Fruit fly (Drosophila melanogaster) whole organism, embryonic: ENCODE data around the gene rk.

Experiments used
- Adf1 ChIP-seq: fragments of 200-800 bp; sonication (Bioruptor generic); IDR thresholded peaks from 2 replicates; pipeline ENCODE4 v1.3.6; 2022; ENCODE audit warnings: missing biosample characterization, missing genetic modification characterization
- CG10321 ChIP-seq: fragments of 200-800 bp; sonication (Bioruptor generic); IDR thresholded peaks from 2 replicates; pipeline ENCODE4 v1.3.6; 2022; ENCODE audit warnings: missing biosample characterization, missing genetic modification characterization
- CG10565 ChIP-seq: fragments of 200-800 bp; sonication (Bioruptor generic); optimal IDR thresholded peaks from 3 replicates; lab custom pipeline; 2016; ENCODE audit warnings: missing biosample characterization, mild to moderate bottlenecking, missing genetic modification characterization
- CG11504 ChIP-seq: fragments of 200-800 bp; sonication (Bioruptor generic); optimal IDR thresholded peaks from 3 replicates; lab custom pipeline; 2019; ENCODE audit warnings: missing biosample characterization, mild to moderate bottlenecking, missing genetic modification characterization, moderate library complexity
- CG14860 ChIP-seq: fragments of 200-800 bp; sonication (Bioruptor generic); IDR thresholded peaks from 3 replicates; pipeline ENCODE4 v1.3.6; 2022; ENCODE audit warnings: missing biosample characterization, missing genetic modification characterization; ENCODE audit not compliant: partially characterized antibody
- CG14965 ChIP-seq: fragments of 200-800 bp; sonication (Bioruptor generic); optimal IDR thresholded peaks from 2 replicates; lab custom pipeline; 2016; ENCODE audit warnings: missing biosample characterization, missing genetic modification characterization, borderline replicate concordance
- CG15011 ChIP-seq: fragments of 200-800 bp; sonication (Bioruptor generic); optimal IDR thresholded peaks from 3 replicates; lab custom pipeline; 2018; ENCODE audit warnings: missing biosample characterization, mild to moderate bottlenecking, missing genetic modification characterization
- CG17328 ChIP-seq: fragments of 200-800 bp; sonication (Bioruptor generic); IDR thresholded peaks from 2 replicates; pipeline ENCODE4 v1.3.6; 2022; ENCODE audit warnings: missing biosample characterization, missing genetic modification characterization
- CG31224 ChIP-seq: fragments of 200-800 bp; sonication (Bioruptor generic); IDR thresholded peaks from 2 replicates; pipeline ENCODE4 v1.3.6; 2022; ENCODE audit warnings: missing biosample characterization, missing genetic modification characterization
- CG31365 ChIP-seq: fragments of 200-800 bp; sonication (Bioruptor generic); optimal IDR thresholded peaks from 2 replicates; lab custom pipeline; 2018; ENCODE audit warnings: missing biosample characterization, mild to moderate bottlenecking, missing genetic modification characterization
- CG32767 ChIP-seq: fragments of 200-800 bp; sonication (Bioruptor generic); IDR thresholded peaks from 2 replicates; pipeline ENCODE4 v1.3.6; 2022; ENCODE audit warnings: missing biosample characterization, missing genetic modification characterization
- CG3407 ChIP-seq: fragments of 200-800 bp; sonication (Bioruptor generic); optimal IDR thresholded peaks from 2 replicates; lab custom pipeline; 2018; ENCODE audit warnings: missing biosample characterization, mild to moderate bottlenecking, missing genetic modification characterization
- CG42726 ChIP-seq: fragments of 200-800 bp; sonication (Bioruptor generic); IDR thresholded peaks from 2 replicates; pipeline ENCODE4 v1.3.6; 2022; ENCODE audit warnings: missing biosample characterization, missing genetic modification characterization; ENCODE audit not compliant: partially characterized antibody
- CG4424 ChIP-seq: fragments of 200-800 bp; sonication (Bioruptor generic); optimal IDR thresholded peaks from 3 replicates; lab custom pipeline; 2016; ENCODE audit warnings: missing biosample characterization, missing genetic modification characterization
- CG4820 ChIP-seq: fragments of 200-800 bp; sonication (Bioruptor generic); optimal IDR thresholded peaks from 3 replicates; lab custom pipeline; 2016; ENCODE audit warnings: missing biosample characterization, missing genetic modification characterization
- CG5180 ChIP-seq: fragments of 200-800 bp; sonication (Bioruptor generic); optimal IDR thresholded peaks from 3 replicates; lab custom pipeline; 2017; ENCODE audit warnings: missing biosample characterization, missing genetic modification characterization, mild to moderate bottlenecking, moderate library complexity, missing genetic modification reagents
- CG7745 ChIP-seq: fragments of 200-800 bp; sonication (Bioruptor generic); optimal IDR thresholded peaks from 2 replicates; lab custom pipeline; 2018; ENCODE audit warnings: missing biosample characterization, mild to moderate bottlenecking, missing genetic modification characterization, moderate library complexity
- CG8290 ChIP-seq, 3 experiments: fragments of 200-800 bp; sonication (Bioruptor generic); optimal IDR thresholded peaks; 2 replicates each; lab custom pipeline; 2016 to 2019; ENCODE audit warnings: missing biosample characterization in 3 of 3, missing genetic modification characterization in 3 of 3, mild to moderate bottlenecking in 2 of 3, moderate library complexity in 1 of 3
- CG8359 ChIP-seq: fragments of 200-800 bp; sonication (Bioruptor generic); optimal IDR thresholded peaks from 2 replicates; lab custom pipeline; 2017; ENCODE audit warnings: missing biosample characterization, mild to moderate bottlenecking, missing genetic modification characterization, borderline replicate concordance
- CG9932 ChIP-seq: fragments of 200-800 bp; sonication (Bioruptor generic); IDR thresholded peaks from 2 replicates; pipeline ENCODE4 v1.3.6; 2022; ENCODE audit warnings: missing biosample characterization, missing genetic modification characterization
- Dll ChIP-seq: fragments of 200-800 bp; sonication (Bioruptor generic); IDR thresholded peaks from 4 replicates; pipeline ENCODE4 v1.3.6; 2022; ENCODE audit warnings: missing biosample characterization, missing genetic modification characterization; ENCODE audit not compliant: partially characterized antibody
- Dref ChIP-seq: fragments of 200-800 bp; sonication (Bioruptor generic); IDR thresholded peaks from 2 replicates; pipeline ENCODE4 v1.3.6; 2022; ENCODE audit warnings: missing biosample characterization, missing genetic modification characterization
- Ets65A ChIP-seq: fragments of 200-800 bp; sonication (Bioruptor generic); peaks from one replicate; lab custom pipeline; 2016; ENCODE audit warnings: missing biosample characterization, missing genetic modification characterization
- Fer3 ChIP-seq: fragments of 200-800 bp; sonication (Bioruptor generic); optimal IDR thresholded peaks from 2 replicates; lab custom pipeline; 2018; ENCODE audit warnings: missing biosample characterization, mild to moderate bottlenecking, missing genetic modification characterization, moderate library complexity
- MESR4 ChIP-seq: fragments of 200-800 bp; sonication (Bioruptor generic); optimal IDR thresholded peaks from 2 replicates; lab custom pipeline; 2018; ENCODE audit warnings: missing biosample characterization, mild to moderate bottlenecking, missing genetic modification characterization, moderate library complexity
- Pdp1 ChIP-seq, 2 experiments: fragments of 200-800 bp; sonication (Bioruptor generic); optimal IDR thresholded peaks; 3 replicates each; lab custom pipeline; 2016; ENCODE audit warnings: missing biosample characterization in 2 of 2, missing genetic modification characterization in 2 of 2, mild to moderate bottlenecking in 1 of 2, moderate library complexity in 1 of 2
- ab ChIP-seq: fragments of 200-800 bp; sonication (Bioruptor generic); optimal IDR thresholded peaks from 2 replicates; lab custom pipeline; 2016; ENCODE audit warnings: missing biosample characterization, missing genetic modification characterization
- ato ChIP-seq: fragments of 200-800 bp; sonication (Bioruptor generic); IDR thresholded peaks from 2 replicates; pipeline ENCODE4 v1.3.6; 2022; ENCODE audit warnings: missing biosample characterization, missing genetic modification characterization; ENCODE audit not compliant: partially characterized antibody
- bigmax ChIP-seq: fragments of 200-800 bp; sonication (Bioruptor generic); optimal IDR thresholded peaks from 2 replicates; lab custom pipeline; 2018; ENCODE audit warnings: missing biosample characterization, mild to moderate bottlenecking, missing genetic modification characterization
- caup ChIP-seq: fragments of 200-800 bp; sonication (Bioruptor generic); optimal IDR thresholded peaks from 3 replicates; lab custom pipeline; 2017; ENCODE audit warnings: missing biosample characterization, mild to moderate bottlenecking, missing genetic modification characterization, moderate library complexity; ENCODE audit not compliant: severe bottlenecking
- chn ChIP-seq: fragments of 200-800 bp; sonication (Bioruptor generic); optimal IDR thresholded peaks from 2 replicates; lab custom pipeline; 2016; ENCODE audit warnings: missing biosample characterization, missing genetic modification characterization
- ci ChIP-seq: fragments of 200-800 bp; sonication (Bioruptor generic); IDR thresholded peaks from 3 replicates; pipeline ENCODE4 v1.3.6; 2022; ENCODE audit warnings: missing biosample characterization, missing genetic modification characterization
- dpn ChIP-seq, 2 experiments: fragments of 200-800 bp; sonication (Bioruptor generic); optimal IDR thresholded peaks; 3 replicates each; lab custom pipeline; 2016; ENCODE audit warnings: missing biosample characterization in 2 of 2, missing genetic modification characterization in 2 of 2
- emc ChIP-seq: fragments of 200-800 bp; sonication (Bioruptor generic); optimal IDR thresholded peaks from 2 replicates; lab custom pipeline; 2016; ENCODE audit warnings: missing biosample characterization, missing genetic modification characterization
- fd96Cb ChIP-seq: fragments of 200-800 bp; sonication (Bioruptor generic); optimal IDR thresholded peaks from 2 replicates; lab custom pipeline; 2018; ENCODE audit warnings: missing biosample characterization, mild to moderate bottlenecking, missing genetic modification characterization, moderate library complexity
- hbn ChIP-seq: fragments of 200-800 bp; sonication (Bioruptor generic); IDR thresholded peaks from 2 replicates; pipeline ENCODE4 v1.3.6; 2022; ENCODE audit warnings: missing biosample characterization, missing genetic modification characterization; ENCODE audit not compliant: partially characterized antibody
- insv ChIP-seq, 2 experiments: fragments of 200-800 bp; sonication (Bioruptor generic); optimal IDR thresholded peaks; 3 replicates each; lab custom pipeline; 2016 to 2018; ENCODE audit warnings: missing biosample characterization in 2 of 2, missing genetic modification characterization in 2 of 2
- org-1 ChIP-seq: fragments of 200-800 bp; sonication (Bioruptor generic); optimal IDR thresholded peaks from 2 replicates; lab custom pipeline; 2017; ENCODE audit warnings: missing biosample characterization, missing genetic modification characterization
- phol ChIP-seq: fragments of 200-800 bp; sonication (Bioruptor generic); optimal IDR thresholded peaks from 3 replicates; lab custom pipeline; 2018; ENCODE audit warnings: missing biosample characterization, mild to moderate bottlenecking, missing genetic modification characterization, moderate library complexity
- pita ChIP-seq: fragments of 200-800 bp; sonication (Bioruptor generic); optimal IDR thresholded peaks from 2 replicates; lab custom pipeline; 2017; ENCODE audit warnings: missing biosample characterization, mild to moderate bottlenecking, missing genetic modification characterization
- rib ChIP-seq: fragments of 200-800 bp; sonication (Bioruptor generic); IDR thresholded peaks from 2 replicates; pipeline ENCODE4 v1.3.6; 2022; ENCODE audit warnings: missing biosample characterization, missing genetic modification characterization
- sr ChIP-seq: fragments of 200-800 bp; sonication (Bioruptor generic); IDR thresholded peaks from 3 replicates; pipeline ENCODE4 v1.3.6; 2022; ENCODE audit warnings: missing biosample characterization, missing genetic modification characterization
- tap ChIP-seq: fragments of 200-800 bp; optimal IDR thresholded peaks from 3 replicates; lab custom pipeline; 2019; ENCODE audit warnings: missing biosample characterization, mild to moderate bottlenecking, missing genetic modification characterization, moderate library complexity
- tll ChIP-seq, 2 experiments: fragments of 200-800 bp in 1 of 2; fragments of >200 bp in 1 of 2; sonication (Bioruptor generic) in 1 of 2; optimal IDR thresholded peaks; 2 replicates each; lab custom pipeline; 2017 to 2019; ENCODE audit warnings: missing biosample characterization in 2 of 2, missing genetic modification characterization in 2 of 2, mild to moderate bottlenecking in 1 of 2, moderate library complexity in 1 of 2
- tna ChIP-seq: fragments of 200-800 bp; sonication (Bioruptor generic); IDR thresholded peaks from 2 replicates; pipeline ENCODE4 v1.3.6; 2022; ENCODE audit warnings: missing biosample characterization, missing genetic modification characterization; ENCODE audit not compliant: partially characterized antibody
- usp ChIP-seq: fragments of >200 bp; optimal IDR thresholded peaks from 2 replicates; lab custom pipeline; 2017; ENCODE audit warnings: missing biosample characterization, missing genetic modification characterization
- zen2 ChIP-seq: fragments of 200-800 bp; sonication (Bioruptor generic); IDR thresholded peaks from 3 replicates; pipeline ENCODE4 v1.3.6; 2022; ENCODE audit warnings: missing biosample characterization, missing genetic modification characterization; ENCODE audit not compliant: partially characterized antibody
- zfh1 ChIP-seq: fragments of 200-800 bp; sonication (Bioruptor generic); IDR thresholded peaks from 3 replicates; pipeline ENCODE4 v1.3.6; 2022; ENCODE audit warnings: missing biosample characterization, missing genetic modification characterization

rk gene

dm6 chr2L:14021646-14022129 lies 20.6 kb upstream of the rk start (continued):
- TF ChIP-seq Dll = no peak
- no peak for TF ChIP-seq zfh1
- TF ChIP-seq MESR4 = no peak
- TF ChIP-seq CG9932 (GFP tag; lab: Robert Waterston, UW) = no peak
- no peak for TF ChIP-seq CG15011 (GFP tag; lab: Kevin White, UChicago)
- no peak for TF ChIP-seq CG3407 (GFP tag; lab: Kevin White, UChicago)
- no peak for TF ChIP-seq pita (GFP tag; lab: Kevin White, UChicago)
- no peak for TF ChIP-seq CG8290 (GFP tag; optimal IDR thresholded peaks at IDR 0.05; lab: Kevin White, UChicago)
- peak in 1 of 2 experiments; percentile 84 for TF ChIP-seq CG8290 (tag; optimal IDR thresholded peaks at IDR 0.05; lab: Kevin White, UChicago)
- TF ChIP-seq ab (GFP tag; lab: Kevin White, UChicago) = peak; percentile 21
- peak; percentile 83 for TF ChIP-seq Ets65A
- TF ChIP-seq CG14860 (GFP tag; lab: Robert Waterston, UW) = peak; percentile 49; the same call in 1 of the 3 replicates
- peak; percentile 50; the same call in 2 of the 3 replicates for TF ChIP-seq ci (GFP tag; lab: Robert Waterston, UW)
- no peak for TF ChIP-seq chn (GFP tag; lab: Kevin White, UChicago)
- TF ChIP-seq CG31365 (tag; lab: Kevin White, UChicago) = peak; percentile 17
- TF ChIP-seq rib (GFP tag; lab: Robert Waterston, UW) = peak; percentile 74
- no peak for TF ChIP-seq CG4820 (GFP tag; lab: Kevin White, UChicago)
- TF ChIP-seq dpn (GFP tag; optimal IDR thresholded peaks at IDR 0.05; lab: Kevin White, UChicago) = peak in 1 of 2 experiments; percentile 1
- no peak for TF ChIP-seq CG7745
- no peak for TF ChIP-seq org-1 (GFP tag; lab: Kevin White, UChicago)
- peak; percentile 58; the same call in 1 of the 2 replicates for TF ChIP-seq Adf1 (GFP tag; lab: Robert Waterston, UW)
- TF ChIP-seq sr = no peak; the same call in 2 of the 3 replicates
- TF ChIP-seq Fer3 = no peak
- TF ChIP-seq tap (tag; lab: Kevin White, UChicago) = no peak
- TF ChIP-seq CG10565 (GFP tag; lab: Kevin White, UChicago) = no peak
- TF ChIP-seq CG32767 (GFP tag; lab: Robert Waterston, UW) = peak; percentile 36
- peak in 1 of 2 experiments; percentile 67 for TF ChIP-seq Pdp1 (GFP tag; optimal IDR thresholded peaks at IDR 0.05; lab: Kevin White, UChicago)
- peak; percentile 50; the same call in 1 of the 2 replicates for TF ChIP-seq ato
- no peak for TF ChIP-seq emc (GFP tag; lab: Kevin White, UChicago)
- no peak for TF ChIP-seq CG11504 (tag; lab: Kevin White, UChicago)
- no peak for TF ChIP-seq phol
- no peak for TF ChIP-seq insv (GFP tag; optimal IDR thresholded peaks at IDR 0.05; lab: Kevin White, UChicago)
- TF ChIP-seq fd96Cb (tag; lab: Kevin White, UChicago) = no peak
- no peak for TF ChIP-seq caup (GFP tag; lab: Kevin White, UChicago)
- 0 out of 3 replicates have a peak, but pooled peaks have one; percentile 46 for TF ChIP-seq zen2 (GFP tag; lab: Robert Waterston, UW)
- no peak for TF ChIP-seq CG4424 (GFP tag; lab: Kevin White, UChicago)
- TF ChIP-seq CG8359 = no peak
- no peak for TF ChIP-seq CG17328 (GFP tag; lab: Robert Waterston, UW)
- TF ChIP-seq CG31224 (GFP tag; lab: Robert Waterston, UW) = peak; percentile 100
- no peak for TF ChIP-seq CG10321
- TF ChIP-seq usp (GFP tag; lab: Kevin White, UChicago) = no peak
- TF ChIP-seq CG5180 (GFP tag; lab: Kevin White, UChicago) = peak; percentile 94
- no peak for TF ChIP-seq CG14965 (GFP tag; lab: Kevin White, UChicago)
- peak; percentile 27; the same call in 1 of the 2 replicates for TF ChIP-seq hbn (GFP tag; lab: Robert Waterston, UW)
- TF ChIP-seq tna (GFP tag; lab: Robert Waterston, UW) = peak; percentile 68
- TF ChIP-seq CG42726 = peak; percentile 49
- no peak for TF ChIP-seq Dref (GFP tag; lab: Robert Waterston, UW)
- no peak for TF ChIP-seq tll (GFP tag; optimal IDR thresholded peaks at IDR 0.05; lab: Kevin White, UChicago)
- no peak for TF ChIP-seq bigmax (GFP tag; lab: Kevin White, UChicago)
